Worm (Caenorhabditis elegans): ENCODE data around the gene egli-1.
A peak's percentile ranks its signal among the peaks of the same experiment; 100 is the strongest.

egli-1 gene

ce11 chrII:9310794-9311193 is 13.0 kb upstream of the egli-1 start:
- TF ChIP-seq ces-1 (GFP tag; optimal IDR thresholded peaks at IDR 0.05) (peak; percentile 90), nhr-28 (tag; optimal IDR thresholded peaks at IDR 0.05) (no peak)

ce11 chrII:9311702-9312101 is 12.1 kb upstream of the egli-1 start:
- peak; percentile 98 for TF ChIP-seq ces-1 (GFP tag; optimal IDR thresholded peaks at IDR 0.05)
- no peak for TF ChIP-seq mab-5 (tag; optimal IDR thresholded peaks at IDR 0.05)
- TF ChIP-seq unc-62 (GFP tag; optimal IDR thresholded peaks at IDR 0.05), result peak; percentile 25

ce11 chrII:9313335-9313734 is 10.4 kb upstream of the egli-1 start:
- TF ChIP-seq ces-1 (GFP tag; optimal IDR thresholded peaks at IDR 0.05), result peak; percentile 50
- TF ChIP-seq ceh-43 (GFP tag; optimal IDR thresholded peaks at IDR 0.05), result no peak
- TF ChIP-seq mls-2 (tag; optimal IDR thresholded peaks at IDR 0.05), result peak; percentile 1

ce11 chrII:9314733-9315132 is 9.0 kb upstream of the egli-1 start:
- no peak for TF ChIP-seq ceh-83 (GFP tag; optimal IDR thresholded peaks at IDR 0.05)
- TF ChIP-seq flh-1 (GFP tag; optimal IDR thresholded peaks at IDR 0.05), result no peak
- TF ChIP-seq unc-62 (GFP tag; optimal IDR thresholded peaks at IDR 0.05), result no peak
- no peak for TF ChIP-seq sptf-1 (tag; optimal IDR thresholded peaks at IDR 0.05)
- no peak for TF ChIP-seq nhr-237 (tag; optimal IDR thresholded peaks at IDR 0.05)
- TF ChIP-seq drap-1 (GFP tag; optimal IDR thresholded peaks at IDR 0.05), result no peak
- no peak for TF ChIP-seq ham-2 (GFP tag; optimal IDR thresholded peaks at IDR 0.05)
- no peak for TF ChIP-seq zip-8 (tag; optimal IDR thresholded peaks at IDR 0.05)
- no peak for TF ChIP-seq tbx-8 (GFP tag; optimal IDR thresholded peaks at IDR 0.05)
- no peak for TF ChIP-seq elt-3 (tag; optimal IDR thresholded peaks at IDR 0.05)
- no peak for TF ChIP-seq cnd-1 (tag; optimal IDR thresholded peaks at IDR 0.05)
- no peak for TF ChIP-seq ztf-11 (tag; optimal IDR thresholded peaks at IDR 0.05)

- no peak for TF ChIP-seq bed-3 (GFP tag; optimal IDR thresholded peaks at IDR 0.05)
- TF ChIP-seq elt-3 (tag; optimal IDR thresholded peaks at IDR 0.05), result no peak
- TF ChIP-seq cnd-1 (tag; optimal IDR thresholded peaks at IDR 0.05), result no peak
- TF ChIP-seq mep-1 (tag; optimal IDR thresholded peaks at IDR 0.05), result no peak
- TF ChIP-seq ces-1 (GFP tag; optimal IDR thresholded peaks at IDR 0.05), result peak; percentile 57
- no peak for TF ChIP-seq drap-1 (GFP tag; optimal IDR thresholded peaks at IDR 0.05)
- no peak for TF ChIP-seq ceh-43 (GFP tag; optimal IDR thresholded peaks at IDR 0.05)
- no peak for TF ChIP-seq nhr-237 (tag; optimal IDR thresholded peaks at IDR 0.05)
- no peak for TF ChIP-seq mab-5 (tag; optimal IDR thresholded peaks at IDR 0.05)
- peak; percentile 91 for TF ChIP-seq unc-62 (GFP tag; optimal IDR thresholded peaks at IDR 0.05)
- TF ChIP-seq elt-1 (tag; optimal IDR thresholded peaks at IDR 0.05; ENCODE audit: borderline replicate concordance, insufficient read depth), result no peak
- TF ChIP-seq unc-39 (tag; optimal IDR thresholded peaks at IDR 0.05), result no peak
These were observed 8.1 kb upstream of the egli-1 start for ce11 chrII:9315692-9316091.

- TF ChIP-seq nhr-12 (tag; optimal IDR thresholded peaks at IDR 0.05) (no peak), nhr-76 (tag; optimal IDR thresholded peaks at IDR 0.05) (no peak), pha-4 (tag; optimal IDR thresholded peaks at IDR 0.05) (peak; percentile 2), ham-2 (GFP tag; optimal IDR thresholded peaks at IDR 0.05) (no peak), elt-1 (tag; optimal IDR thresholded peaks at IDR 0.05; ENCODE audit: borderline replicate concordance, insufficient read depth) (no peak), ceh-39 (tag; optimal IDR thresholded peaks at IDR 0.05) (no peak), blmp-1 (tag; optimal IDR thresholded peaks at IDR 0.05) (no peak), cnd-1 (tag; optimal IDR thresholded peaks at IDR 0.05) (peak; percentile 30), M03D4.4 (tag; optimal IDR thresholded peaks at IDR 0.05) (no peak), sptf-1 (tag; optimal IDR thresholded peaks at IDR 0.05) (no peak), nhr-2 (tag; optimal IDR thresholded peaks at IDR 0.05) (peak; percentile 93), drap-1 (GFP tag; optimal IDR thresholded peaks at IDR 0.05) (no peak), ztf-11 (tag; optimal IDR thresholded peaks at IDR 0.05) (no peak), ceh-43 (GFP tag; optimal IDR thresholded peaks at IDR 0.05) (no peak), tbx-8 (GFP tag; optimal IDR thresholded peaks at IDR 0.05) (no peak), lin-13 (tag; optimal IDR thresholded peaks at IDR 0.05) (no peak), mab-5 (tag; optimal IDR thresholded peaks at IDR 0.05) (no peak), unc-120 (tag; optimal IDR thresholded peaks at IDR 0.05; ENCODE audit: poor library complexity, severe bottlenecking) (no peak), bed-3 (GFP tag; optimal IDR thresholded peaks at IDR 0.05) (no peak), elt-3 (tag; optimal IDR thresholded peaks at IDR 0.05) (no peak), snpc-4 (tag; optimal IDR thresholded peaks at IDR 0.05) (no peak), mls-2 (tag; optimal IDR thresholded peaks at IDR 0.05) (no peak), unc-62 (GFP tag; optimal IDR thresholded peaks at IDR 0.05) (no peak), hlh-1 (tag; optimal IDR thresholded peaks at IDR 0.05) (no peak), lsy-2 (tag; optimal IDR thresholded peaks at IDR 0.05) (no peak), nhr-28 (tag; optimal IDR thresholded peaks at IDR 0.05) (no peak), mep-1 (tag; optimal IDR thresholded peaks at IDR 0.05) (no peak), ces-1 (GFP tag; optimal IDR thresholded peaks at IDR 0.05) (no peak), flh-1 (GFP tag; optimal IDR thresholded peaks at IDR 0.05) (no peak), unc-39 (tag; optimal IDR thresholded peaks at IDR 0.05) (peak; percentile 38), ceh-83 (GFP tag; optimal IDR thresholded peaks at IDR 0.05) (no peak), lin-32 (GFP tag; optimal IDR thresholded peaks at IDR 0.05) (no peak), sem-2 (GFP tag; optimal IDR thresholded peaks at IDR 0.05) (no peak), nhr-237 (tag; optimal IDR thresholded peaks at IDR 0.05) (no peak), zip-8 (tag; optimal IDR thresholded peaks at IDR 0.05) (peak; percentile 72)
These were observed 7.0 kb upstream of the egli-1 start for ce11 chrII:9316801-9317200.
